Worm (Caenorhabditis elegans): Measurements from ENCODE around the gene C06A8.8.

C06A8.8 gene

DNA sequence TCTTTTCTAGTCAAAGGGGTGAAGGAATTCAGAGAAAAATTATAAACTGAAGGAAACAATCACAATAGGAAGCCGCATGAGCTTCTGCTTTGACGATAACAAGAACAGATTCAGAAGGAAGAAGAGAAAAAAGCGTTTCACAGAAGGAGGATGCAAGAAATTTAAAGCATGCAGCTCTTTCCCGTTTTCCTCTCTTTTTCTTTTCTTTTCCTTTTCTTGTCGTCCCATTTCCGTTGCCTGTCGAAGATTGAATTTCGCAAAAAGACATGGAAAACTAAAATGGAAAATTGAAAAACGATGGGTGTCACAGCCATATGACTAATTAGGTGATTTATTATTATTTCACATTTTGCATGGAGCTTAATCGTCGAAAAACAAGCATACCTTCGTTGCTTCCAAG, 55.7 kb downstream of the C06A8.8 start:
- TF ChIP-seq lsy-2 (tag; optimal IDR thresholded peaks at IDR 0.05) (no peak), unc-62 (GFP tag; optimal IDR thresholded peaks at IDR 0.05) (no peak), nhr-28 (tag; optimal IDR thresholded peaks at IDR 0.05) (no peak), ces-1 (GFP tag; optimal IDR thresholded peaks at IDR 0.05) (peak; percentile 43), zip-8 (tag; optimal IDR thresholded peaks at IDR 0.05) (no peak), mls-2 (tag; optimal IDR thresholded peaks at IDR 0.05) (no peak), elt-3 (tag; optimal IDR thresholded peaks at IDR 0.05) (no peak)
